ENCODE assay signal across 1 worm cellular context in genomic region chrIII:13296289-13296874, ce11.
TF ChIP-seq lines count a peak whose summit lies in the region.
"Not testable (repeated sequence)": the region's sequence is repeated elsewhere in the genome, so short reads cannot be mapped to it uniquely, and the experiment has no call there.

npp-18 (plus strand) TSS chrIII:13296853.

TF ChIP-seq in whole organism, L4 larva, 104 proteins besides CTCF, POLR2A, EP300 and RAD21 (continued from another document):
- TF ChIP-seq ctbp-1 (GFP tag; IDR thresholded peaks at IDR 0.05; lab: Robert Waterston, UW) (peak; percentile 70; the same call in 1 of the 2 replicates), hlh-11 (tag; optimal IDR thresholded peaks at IDR 0.05; lab: Kevin White, UChicago) (peak; percentile 4), F37D6.2 (tag; optimal IDR thresholded peaks at IDR 0.05; lab: Kevin White, UChicago) (peak; percentile 16), dmd-6 (GFP tag; IDR thresholded peaks at IDR 0.05; lab: Robert Waterston, UW) (peak; percentile 54), dpl-1 (GFP tag; optimal IDR thresholded peaks at IDR 0.05; lab: Kevin White, UChicago) (peak; percentile 89), rbr-2 (tag; optimal IDR thresholded peaks at IDR 0.05; lab: Kevin White, UChicago) (peak; percentile 61), nhr-28 (tag; optimal IDR thresholded peaks at IDR 0.05; lab: Kevin White, UChicago) (peak; percentile 9), zfp-3 (GFP tag; conservative IDR thresholded peaks at IDR 0.05; lab: Robert Waterston, UW) (peak; percentile 70), egl-43 (GFP tag; IDR thresholded peaks at IDR 0.05; lab: Robert Waterston, UW) (peak; percentile 76; the same call in 1 of the 2 replicates), D1046.2 (GFP tag; IDR thresholded peaks at IDR 0.05; lab: Robert Waterston, UW) (peak; percentile 77; the same call in 1 of the 2 replicates), arid-1 (GFP tag; conservative IDR thresholded peaks at IDR 0.05; lab: Robert Waterston, UW) (0 out of 2 replicates have a peak, but pooled peaks have one; percentile 15), ZK337.2 (GFP tag; IDR thresholded peaks at IDR 0.05; lab: Robert Waterston, UW) (0 out of 2 replicates have a peak, but pooled peaks have one; percentile 46), daf-16 (tag; optimal IDR thresholded peaks at IDR 0.05; lab: Kevin White, UChicago) (peak; percentile 2), hmg-1.1 (GFP tag; IDR thresholded peaks at IDR 0.05; lab: Robert Waterston, UW) (peak; percentile 86), nhr-42 (GFP tag; IDR thresholded peaks at IDR 0.05; lab: Robert Waterston, UW) (0 out of 2 replicates have a peak, but pooled peaks have one; percentile 62), Y48G9A.11 (GFP tag; IDR thresholded peaks at IDR 0.05; lab: Robert Waterston, UW) (peak; percentile 55; the same call in 1 of the 2 replicates), dmd-8 (GFP tag; IDR thresholded peaks at IDR 0.05; lab: Robert Waterston, UW) (0 out of 2 replicates have a peak, but pooled peaks have one; percentile 44)
- not testable (repeated sequence) for TF ChIP-seq daf-16 (GFP tag; optimal IDR thresholded peaks at IDR 0.05; lab: Kevin White, UChicago)
